Fruit fly (Drosophila melanogaster) whole organism, pupa: Measurements from ENCODE around the gene parvin.

Source experiments
- CG13204 ChIP-seq: fragments of 200-800 bp; sonication (Bioruptor generic); optimal IDR thresholded peaks from 2 replicates; lab custom pipeline; 2018; ENCODE audit warnings: missing biosample characterization, mild to moderate bottlenecking, missing genetic modification characterization, moderate library complexity
- CG15710 ChIP-seq: fragments of 200-800 bp; sonication (Bioruptor generic); optimal IDR thresholded peaks from 2 replicates; lab custom pipeline; 2018; ENCODE audit warnings: missing biosample characterization, mild to moderate bottlenecking, missing genetic modification characterization, moderate library complexity
- CG8159 ChIP-seq: fragments of 200-800 bp; sonication (Bioruptor generic); optimal IDR thresholded peaks from 3 replicates; lab custom pipeline; 2018; ENCODE audit warnings: missing biosample characterization, mild to moderate bottlenecking, missing genetic modification characterization, moderate library complexity
- CG8301 ChIP-seq: fragments of 200-800 bp; sonication (Bioruptor generic); optimal IDR thresholded peaks from 2 replicates; lab custom pipeline; 2018; ENCODE audit warnings: missing biosample characterization, mild to moderate bottlenecking, missing genetic modification characterization
- EcR ChIP-seq: fragments of 200-800 bp; sonication (Bioruptor generic); optimal IDR thresholded peaks from 3 replicates; lab custom pipeline; 2019; ENCODE audit warnings: missing biosample characterization, missing genetic modification characterization, mild to moderate bottlenecking, moderate library complexity, missing genetic modification reagents
- Pif1A ChIP-seq: fragments of 200-800 bp; sonication (Bioruptor generic); optimal IDR thresholded peaks from 3 replicates; lab custom pipeline; 2016; ENCODE audit warnings: missing biosample characterization, missing genetic modification characterization
- Pif1B ChIP-seq: fragments of 200-800 bp; sonication (Bioruptor generic); optimal IDR thresholded peaks from 3 replicates; lab custom pipeline; 2016; ENCODE audit warnings: missing biosample characterization, missing genetic modification characterization
- rn ChIP-seq: fragments of 200-800 bp; sonication (Bioruptor generic); IDR thresholded peaks from 2 replicates; pipeline ENCODE4 v1.3.6; 2022; ENCODE audit warnings: missing biosample characterization, missing genetic modification characterization

dm6 chrX:19764824-19765489, 19.1 kb downstream of the parvin start, which contains the start of gene CG12702:
- TF ChIP-seq CG15710 (tag; lab: Kevin White, UChicago) (no peak), CG8301 (no peak), Pif1B (GFP tag; lab: Kevin White, UChicago) (no peak), Pif1A (GFP tag; lab: Kevin White, UChicago) (no peak), CG8159 (no peak), rn (GFP tag; lab: Robert Waterston, UW) (no peak), CG13204 (no peak), EcR (GFP tag; lab: Kevin White, UChicago) (no peak)
